Worm (Caenorhabditis elegans) whole organism, young adult: ENCODE results near the gene str-44.

ENCODE experiments used
- D2030.7 ChIP-seq: fragments of 200-800 bp; sonication (Bioruptor generic); IDR thresholded peaks from 2 replicates; pipeline ENCODE4 v1.3.6; 2022; ENCODE audit warnings: missing genetic modification reagents, missing genetic modification characterization, missing compliant biosample characterization
- F22D6.2 ChIP-seq: sonication (generic microtip); optimal IDR thresholded peaks from 2 replicates; lab custom pipeline; 2016; ENCODE audit warnings: mild to moderate bottlenecking, missing genetic modification characterization, missing compliant biosample characterization
- K12H6.12 ChIP-seq: fragments of 200-800 bp; sonication (Bioruptor generic); optimal IDR thresholded peaks from 2 replicates; lab custom pipeline; 2018; ENCODE audit warnings: mild to moderate bottlenecking, missing genetic modification characterization, missing compliant biosample characterization
- Y95B8A.8 ChIP-seq: fragments of 200-800 bp; sonication (Bioruptor generic); IDR thresholded peaks from 2 replicates; pipeline ENCODE4 v1.3.6; 2022; ENCODE audit warnings: missing genetic modification reagents, missing genetic modification characterization, missing compliant biosample characterization
- madf-6 ChIP-seq: fragments of 200-800 bp; sonication (Bioruptor generic); IDR thresholded peaks from 2 replicates; pipeline ENCODE4 v1.3.6; 2022; ENCODE audit warnings: missing genetic modification reagents, missing genetic modification characterization, missing compliant biosample characterization
- rcor-1 ChIP-seq: fragments of 200-800 bp; sonication (Bioruptor generic); IDR thresholded peaks from 2 replicates; pipeline ENCODE4 v1.3.6; 2022; ENCODE audit warnings: missing genetic modification reagents, missing genetic modification characterization, missing compliant biosample characterization
- unc-62 ChIP-seq: fragments of 150-350 bp; optimal IDR thresholded peaks from 2 replicates; lab custom pipeline; 2014; ENCODE audit warnings: missing biosample characterization, missing genetic modification reagents, missing genetic modification characterization
- zim-3 ChIP-seq: sonication (generic microtip); optimal IDR thresholded peaks from 2 replicates; lab custom pipeline; 2017; ENCODE audit warnings: mild to moderate bottlenecking, missing genetic modification characterization, moderate library complexity, missing compliant biosample characterization
- ztf-6 ChIP-seq: fragments of 200-800 bp; sonication (Bioruptor generic); IDR thresholded peaks from 2 replicates; pipeline ENCODE4 v1.3.6; 2022; ENCODE audit warnings: missing genetic modification reagents, missing genetic modification characterization, missing compliant biosample characterization

ce11 chrIV:7216210-7216609 lies 39.2 kb downstream of the str-44 start:
- TF ChIP-seq F22D6.2 (tag; lab: Kevin White, UChicago) (no peak), Y95B8A.8 (GFP tag; lab: Robert Waterston, UW) (no peak), madf-6 (no peak), K12H6.12 (tag; lab: Kevin White, UChicago) (no peak), D2030.7 (GFP tag; lab: Robert Waterston, UW) (no peak), rcor-1 (GFP tag; lab: Robert Waterston, UW) (no peak), unc-62 (no peak), zim-3 (tag; lab: Kevin White, UChicago) (no peak), ztf-6 (GFP tag; lab: Robert Waterston, UW) (no peak)
